Fruit fly (Drosophila melanogaster) whole organism, embryonic: ENCODE measurements around the gene geko.

Experiments
- CG10431 ChIP-seq: fragments of 200-800 bp; sonication (Bioruptor generic); optimal IDR thresholded peaks from 3 replicates; lab custom pipeline; 2018; ENCODE audit warnings: missing biosample characterization, mild to moderate bottlenecking, missing genetic modification characterization
- CG11696 ChIP-seq: fragments of 200-800 bp; sonication (Bioruptor generic); IDR thresholded peaks from 2 replicates; pipeline ENCODE4 v1.3.6; 2022; ENCODE audit warnings: missing biosample characterization, missing genetic modification characterization
- CG13624 ChIP-seq: fragments of 200-800 bp; sonication (Bioruptor generic); optimal IDR thresholded peaks from 2 replicates; lab custom pipeline; 2016; ENCODE audit warnings: missing biosample characterization, missing genetic modification characterization
- CG3995 ChIP-seq: fragments of 200-800 bp; sonication (Bioruptor generic); optimal IDR thresholded peaks from 3 replicates; lab custom pipeline; 2016; ENCODE audit warnings: missing biosample characterization, missing genetic modification characterization
- CG9797 ChIP-seq: fragments of 200-800 bp; sonication (Bioruptor generic); optimal IDR thresholded peaks from 3 replicates; lab custom pipeline; 2018; ENCODE audit warnings: missing biosample characterization, mild to moderate bottlenecking, missing genetic modification characterization
- Hr78 ChIP-seq, 2 experiments: fragments of 200-800 bp in 1 of 2; fragments of >200 bp in 1 of 2; sonication (Bioruptor generic) in 1 of 2; optimal IDR thresholded peaks; 2 replicates each; lab custom pipeline; 2017 to 2019; ENCODE audit warnings: missing biosample characterization in 2 of 2, missing genetic modification characterization in 2 of 2, mild to moderate bottlenecking in 1 of 2, moderate library complexity in 1 of 2
- Meics ChIP-seq: fragments of 200-800 bp; sonication (Bioruptor generic); optimal IDR thresholded peaks from 2 replicates; lab custom pipeline; 2017; ENCODE audit warnings: missing biosample characterization, mild to moderate bottlenecking, missing genetic modification characterization
- pum ChIP-seq: fragments of 200-800 bp; sonication (Bioruptor generic); optimal IDR thresholded peaks from 2 replicates; lab custom pipeline; 2016; ENCODE audit warnings: missing biosample characterization, missing genetic modification characterization

- no peak for TF ChIP-seq CG9797 (GFP tag; lab: Kevin White, UChicago)
- no peak for TF ChIP-seq CG11696 (GFP tag; lab: Robert Waterston, UW)
- TF ChIP-seq Meics (GFP tag; lab: Kevin White, UChicago): no peak
- no peak for TF ChIP-seq CG13624 (GFP tag; lab: Kevin White, UChicago)
- TF ChIP-seq Hr78 (GFP tag; optimal IDR thresholded peaks at IDR 0.05; lab: Kevin White, UChicago): no peak
- TF ChIP-seq CG10431 (GFP tag; lab: Kevin White, UChicago): no peak
- TF ChIP-seq CG3995 (GFP tag; lab: Kevin White, UChicago): no peak
- TF ChIP-seq pum (GFP tag; lab: Kevin White, UChicago): no peak
Measured at dm6 chr3L:18096726-18097125, 42.5 kb upstream of the geko start.
